Worm (Caenorhabditis elegans) whole organism, L4 larva: ENCODE measurements around the gene pod-1.

ENCODE experiments used
- F10B5.3 ChIP-seq: sonication (generic microtip); optimal IDR thresholded peaks from 2 replicates; lab custom pipeline; 2016; ENCODE audit warnings: mild to moderate bottlenecking, missing genetic modification characterization, missing compliant biosample characterization
- F26F4.8 ChIP-seq: fragments of 200-800 bp; sonication (Bioruptor generic); conservative IDR thresholded peaks from 2 replicates; pipeline ENCODE4 v1.3.6; 2022; ENCODE audit warnings: missing genetic modification characterization, missing compliant biosample characterization
- F37D6.2 ChIP-seq: sonication (generic microtip); optimal IDR thresholded peaks from 2 replicates; lab custom pipeline; 2016; ENCODE audit warnings: mild to moderate bottlenecking, missing genetic modification characterization, missing compliant biosample characterization
- Y105C5A.15 ChIP-seq: fragments of 200-800 bp; sonication (Bioruptor generic); IDR thresholded peaks from 2 replicates; pipeline ENCODE4 v1.3.6; 2022; ENCODE audit warnings: missing genetic modification characterization, missing compliant biosample characterization
- Y48G9A.11 ChIP-seq: fragments of 200-800 bp; sonication (Bioruptor generic); IDR thresholded peaks from 2 replicates; pipeline ENCODE4 v1.3.6; 2022; ENCODE audit warnings: missing genetic modification reagents, missing genetic modification characterization, missing compliant biosample characterization
- Y5F2A.4 ChIP-seq: fragments of 200-800 bp; sonication (Bioruptor generic); optimal IDR thresholded peaks from 2 replicates; lab custom pipeline; 2018; ENCODE audit warnings: mild to moderate bottlenecking, missing genetic modification characterization, missing compliant biosample characterization
- ZK546.5 ChIP-seq, 2 experiments: sonication (generic microtip); optimal IDR thresholded peaks; 2 replicates each; lab custom pipeline; 2017; ENCODE audit warnings: missing biosample characterization in 2 of 2, missing genetic modification characterization in 2 of 2
- aly-2 ChIP-seq: sonication (generic microtip); optimal IDR thresholded peaks from 2 replicates; lab custom pipeline; 2018; ENCODE audit warnings: missing biosample characterization, missing genetic modification characterization
- ama-1 ChIP-seq: fragments of 150-350 bp; optimal IDR thresholded peaks from 2 replicates; lab custom pipeline; 2014; ENCODE audit warnings: inconsistent platforms, mixed read lengths
- ceh-20 ChIP-seq: fragments of 200-800 bp; sonication (Bioruptor generic); IDR thresholded peaks from 2 replicates; pipeline ENCODE4 v1.3.6; 2022; ENCODE audit warnings: missing genetic modification reagents, missing genetic modification characterization, missing compliant biosample characterization
- ceh-28 ChIP-seq: fragments of 150-350 bp; optimal IDR thresholded peaks from 2 replicates; lab custom pipeline; 2014; ENCODE audit warnings: missing biosample characterization, missing genetic modification reagents, missing genetic modification characterization
- ces-1 ChIP-seq: fragments of 150-350 bp; sonication (generic microtip); optimal IDR thresholded peaks from 4 replicates; lab custom pipeline; 2014; ENCODE audit warnings: missing biosample characterization, missing genetic modification reagents, missing genetic modification characterization
- cey-2 ChIP-seq: sonication (generic microtip); optimal IDR thresholded peaks from 3 replicates; lab custom pipeline; 2017; ENCODE audit warnings: missing genetic modification characterization, mild to moderate bottlenecking, missing compliant biosample characterization, antibody characterized with exemption, borderline replicate concordance; ENCODE audit not compliant: insufficient read depth
- ctbp-1 ChIP-seq: fragments of 200-800 bp; sonication (Bioruptor generic); IDR thresholded peaks from 2 replicates; pipeline ENCODE4 v1.3.6; 2022; ENCODE audit warnings: missing genetic modification reagents, missing genetic modification characterization, missing compliant biosample characterization
- daf-12 ChIP-seq: fragments of 150-350 bp; optimal IDR thresholded peaks from 2 replicates; lab custom pipeline; 2014; ENCODE audit warnings: missing biosample characterization, missing genetic modification reagents, missing genetic modification characterization
- daf-19 ChIP-seq: fragments of 200-800 bp; sonication (Bioruptor generic); conservative IDR thresholded peaks from 2 replicates; pipeline ENCODE4 v1.3.6; 2022; ENCODE audit warnings: missing genetic modification characterization, missing compliant biosample characterization
- dmd-6 ChIP-seq: fragments of 200-800 bp; sonication (Bioruptor generic); IDR thresholded peaks from 2 replicates; pipeline ENCODE4 v1.3.6; 2022; ENCODE audit warnings: missing genetic modification reagents, missing genetic modification characterization, missing compliant biosample characterization
- dpl-1 ChIP-seq: fragments of 150-350 bp; optimal IDR thresholded peaks from 2 replicates; lab custom pipeline; 2014; ENCODE audit warnings: missing biosample characterization, missing genetic modification reagents, missing genetic modification characterization
- egl-27 ChIP-seq: sonication (generic microtip); optimal IDR thresholded peaks from 3 replicates; lab custom pipeline; 2017; ENCODE audit warnings: missing biosample characterization, missing genetic modification reagents, missing genetic modification characterization
- egl-43 ChIP-seq: fragments of 200-800 bp; sonication (Bioruptor generic); IDR thresholded peaks from 2 replicates; pipeline ENCODE4 v1.3.6; 2022; ENCODE audit warnings: missing genetic modification reagents, missing genetic modification characterization, missing compliant biosample characterization
- fkh-10 ChIP-seq: fragments of 150-350 bp; optimal IDR thresholded peaks from 2 replicates; lab custom pipeline; 2014; ENCODE audit warnings: missing biosample characterization, missing genetic modification reagents, missing genetic modification characterization
- gei-8 ChIP-seq: fragments of 200-800 bp; sonication (Bioruptor generic); optimal IDR thresholded peaks from 2 replicates; lab custom pipeline; 2018; ENCODE audit warnings: mild to moderate bottlenecking, missing genetic modification characterization, missing compliant biosample characterization
- hif-1 ChIP-seq, 2 experiments: sonication (generic microtip); optimal IDR thresholded peaks; 2 replicates each; lab custom pipeline; 2016 to 2017; ENCODE audit warnings: missing compliant biosample characterization in 2 of 2, missing genetic modification characterization in 2 of 2, missing genetic modification reagents in 2 of 2, missing genotype in 2 of 2, mild to moderate bottlenecking in 1 of 2
- hlh-30 ChIP-seq: sonication (generic microtip); optimal IDR thresholded peaks from 2 replicates; lab custom pipeline; 2017; ENCODE audit warnings: antibody characterized with exemption, mild to moderate bottlenecking, missing genetic modification characterization, missing compliant biosample characterization; ENCODE audit not compliant: insufficient read depth
- jun-1 ChIP-seq: fragments of 150-350 bp; optimal IDR thresholded peaks from 2 replicates; lab custom pipeline; 2014; ENCODE audit warnings: missing biosample characterization, missing genetic modification reagents, missing genetic modification characterization
- lin-13 ChIP-seq: fragments of 150-350 bp; optimal IDR thresholded peaks from 2 replicates; lab custom pipeline; 2014; ENCODE audit warnings: missing biosample characterization, missing genetic modification reagents, missing genetic modification characterization
- lin-29 ChIP-seq: fragments of 200-800 bp; sonication (Bioruptor generic); IDR thresholded peaks from 2 replicates; pipeline ENCODE4 v1.3.6; 2022; ENCODE audit warnings: missing genetic modification reagents, missing genetic modification characterization, missing compliant biosample characterization
- lin-38 ChIP-seq: fragments of 200-800 bp; sonication (Bioruptor generic); IDR thresholded peaks from 2 replicates; pipeline ENCODE4 v1.3.6; 2022; ENCODE audit warnings: missing genetic modification reagents, missing genetic modification characterization, missing compliant biosample characterization
- lin-39 ChIP-seq: fragments of 150-350 bp; optimal IDR thresholded peaks from 2 replicates; lab custom pipeline; 2014; ENCODE audit warnings: missing biosample characterization, missing genetic modification reagents, missing genetic modification characterization
- lsy-2 ChIP-seq, 2 experiments: fragments of 150-350 bp in 1 of 2; sonication (generic microtip) in 1 of 2; optimal IDR thresholded peaks; 2 replicates each; lab custom pipeline; 2014 to 2017; ENCODE audit warnings: missing biosample characterization in 2 of 2, missing genetic modification characterization in 2 of 2
- mep-1 ChIP-seq: fragments of 150-350 bp; sonication (generic microtip); optimal IDR thresholded peaks from 3 replicates; lab custom pipeline; 2014; ENCODE audit warnings: missing biosample characterization, missing genetic modification characterization
- nhr-102 ChIP-seq: sonication (generic microtip); optimal IDR thresholded peaks from 2 replicates; lab custom pipeline; 2016; ENCODE audit warnings: mild to moderate bottlenecking, missing genetic modification characterization, moderate library complexity, missing compliant biosample characterization
- nhr-28 ChIP-seq: fragments of 150-350 bp; optimal IDR thresholded peaks from 2 replicates; lab custom pipeline; 2014; ENCODE audit warnings: missing biosample characterization, missing genetic modification characterization
- nhr-48 ChIP-seq: sonication (generic microtip); optimal IDR thresholded peaks from 2 replicates; lab custom pipeline; 2016; ENCODE audit warnings: mild to moderate bottlenecking, missing genetic modification characterization, missing compliant biosample characterization
- nhr-6 ChIP-seq: fragments of 150-350 bp; optimal IDR thresholded peaks from 2 replicates; lab custom pipeline; 2014; ENCODE audit warnings: missing biosample characterization, missing genetic modification characterization
- pha-4 ChIP-seq, 2 experiments: fragments of 150-350 bp in 1 of 2; fragments of 200-800 bp in 1 of 2; sonication (Bioruptor generic) in 1 of 2; IDR thresholded peaks in 1 of 2; optimal IDR thresholded peaks in 1 of 2; 2 replicates each; pipeline versions ENCODE4 v1.3.6 to Lab custom; 2014 to 2022; ENCODE audit warnings: missing genetic modification characterization in 2 of 2, missing genetic modification reagents in 2 of 2, missing biosample characterization in 1 of 2, missing compliant biosample characterization in 1 of 2
- rbr-2 ChIP-seq: sonication (generic microtip); optimal IDR thresholded peaks from 2 replicates; lab custom pipeline; 2016; ENCODE audit warnings: missing genotype, missing genetic modification characterization, missing compliant biosample characterization
- set-16 ChIP-seq: fragments of 200-800 bp; sonication (Bioruptor generic); IDR thresholded peaks from 2 replicates; pipeline ENCODE4 v1.3.6; 2022; ENCODE audit warnings: missing genetic modification reagents, missing genetic modification characterization, missing compliant biosample characterization
- spr-1 ChIP-seq: sonication (generic microtip); optimal IDR thresholded peaks from 2 replicates; lab custom pipeline; 2016; ENCODE audit warnings: mild to moderate bottlenecking, missing genetic modification characterization, missing compliant biosample characterization
- unc-130 ChIP-seq: sonication (generic microtip); optimal IDR thresholded peaks from 2 replicates; lab custom pipeline; 2016; ENCODE audit warnings: missing genetic modification reagents, missing genetic modification characterization, missing compliant biosample characterization
- unc-62 ChIP-seq, 3 experiments: fragments of 150-350 bp in 1 of 3; sonication (generic microtip); optimal IDR thresholded peaks in 2 of 3; peaks in 1 of 3; 1 replicate in 1 of 3; 2 replicates in 2 of 3; lab custom pipeline; 2014 to 2017; ENCODE audit warnings: missing biosample characterization in 3 of 3, missing genetic modification characterization in 3 of 3, missing genetic modification reagents in 3 of 3, missing genotype in 1 of 3
- zfp-2 ChIP-seq: sonication (generic microtip); optimal IDR thresholded peaks from 2 replicates; lab custom pipeline; 2016; ENCODE audit warnings: mild to moderate bottlenecking, missing genetic modification characterization, missing compliant biosample characterization
- zip-11 ChIP-seq: fragments of 200-800 bp; sonication (Bioruptor generic); IDR thresholded peaks from 2 replicates; pipeline ENCODE4 v1.3.6; 2022; ENCODE audit warnings: missing genetic modification characterization, missing compliant biosample characterization
- ztf-11 ChIP-seq: fragments of 150-350 bp; optimal IDR thresholded peaks from 2 replicates; lab custom pipeline; 2014; ENCODE audit warnings: missing biosample characterization, missing genetic modification characterization
- ztf-7 ChIP-seq: fragments of 150-350 bp; optimal IDR thresholded peaks from 2 replicates; lab custom pipeline; 2014; ENCODE audit warnings: missing biosample characterization, missing genetic modification characterization

Gene pod-1

DNA sequence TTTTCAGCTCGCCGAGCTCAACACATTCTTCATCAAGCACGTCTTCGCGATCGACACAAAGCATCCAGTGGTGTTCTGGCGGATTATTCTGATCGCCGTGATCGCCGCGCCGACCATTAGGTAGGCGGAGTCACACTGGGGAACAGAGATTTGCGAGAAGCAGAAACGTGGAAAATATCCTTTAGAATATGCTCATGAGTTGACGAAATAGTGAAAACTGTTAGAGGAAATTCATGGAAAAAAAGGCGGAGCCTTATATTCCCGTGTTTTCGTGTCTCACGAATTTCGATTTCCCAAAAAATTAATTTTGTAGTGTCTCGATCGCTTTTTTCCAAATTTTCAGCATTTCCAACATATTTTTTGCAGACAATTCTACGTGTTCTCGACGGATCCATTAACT, 49.4 kb downstream of the pod-1 start:
- TF ChIP-seq egl-43 (no peak), lin-29 (GFP tag; lab: Robert Waterston, UW) (no peak), daf-12 (tag; lab: Kevin White, UChicago) (no peak), F26F4.8 (GFP tag; lab: Robert Waterston, UW) (no peak), unc-130 (no peak), spr-1 (tag; lab: Kevin White, UChicago) (no peak), ztf-11 (tag; lab: Kevin White, UChicago) (no peak), nhr-28 (tag; lab: Kevin White, UChicago) (no peak), unc-62 (GFP tag; optimal IDR thresholded peaks at IDR 0.05 in 1 of 2; lab: Kevin White, UChicago) (no peak), unc-62 (tag; optimal IDR thresholded peaks at IDR 0.05; lab: Kevin White, UChicago) (no peak), egl-27 (no peak), F10B5.3 (tag; lab: Kevin White, UChicago) (no peak), ama-1 (lab: Kevin White, UChicago) (no peak), zip-11 (no peak), pha-4 (GFP tag; IDR thresholded peaks at IDR 0.05; lab: Robert Waterston, UW) (no peak), pha-4 (tag; optimal IDR thresholded peaks at IDR 0.05; lab: Kevin White, UChicago) (no peak), ZK546.5 (tag; optimal IDR thresholded peaks at IDR 0.05; lab: Kevin White, UChicago) (no peak), ceh-20 (GFP tag; lab: Robert Waterston, UW) (no peak)

DNA sequence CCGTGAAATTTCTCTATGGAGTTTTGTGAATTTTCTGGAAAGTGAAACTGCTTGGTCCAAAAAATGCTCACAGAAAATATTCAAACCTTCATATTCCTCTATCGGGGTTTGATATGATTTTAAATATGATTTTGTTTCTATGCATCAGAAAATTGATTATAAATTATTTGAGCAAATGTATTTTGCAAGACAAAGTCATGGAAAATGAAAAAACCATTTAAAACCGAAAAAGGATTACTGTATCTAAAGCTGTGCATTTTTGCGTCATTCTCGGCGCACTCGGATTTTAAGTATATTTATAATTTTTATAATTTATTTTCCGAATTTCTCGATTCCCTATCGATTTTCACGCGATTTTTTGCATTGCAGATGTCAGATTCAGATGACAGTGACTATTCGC, 52.4 kb downstream of the pod-1 start, which contains the start of gene pssy-2:
TSS of gene pssy-2 (plus strand) at position 301 of the 400 bp plus-strand sequence.
- no peak for TF ChIP-seq ztf-7 (tag; lab: Kevin White, UChicago)
- no peak for TF ChIP-seq lin-39 (tag; lab: Kevin White, UChicago)
- no peak for TF ChIP-seq Y105C5A.15

DNA sequence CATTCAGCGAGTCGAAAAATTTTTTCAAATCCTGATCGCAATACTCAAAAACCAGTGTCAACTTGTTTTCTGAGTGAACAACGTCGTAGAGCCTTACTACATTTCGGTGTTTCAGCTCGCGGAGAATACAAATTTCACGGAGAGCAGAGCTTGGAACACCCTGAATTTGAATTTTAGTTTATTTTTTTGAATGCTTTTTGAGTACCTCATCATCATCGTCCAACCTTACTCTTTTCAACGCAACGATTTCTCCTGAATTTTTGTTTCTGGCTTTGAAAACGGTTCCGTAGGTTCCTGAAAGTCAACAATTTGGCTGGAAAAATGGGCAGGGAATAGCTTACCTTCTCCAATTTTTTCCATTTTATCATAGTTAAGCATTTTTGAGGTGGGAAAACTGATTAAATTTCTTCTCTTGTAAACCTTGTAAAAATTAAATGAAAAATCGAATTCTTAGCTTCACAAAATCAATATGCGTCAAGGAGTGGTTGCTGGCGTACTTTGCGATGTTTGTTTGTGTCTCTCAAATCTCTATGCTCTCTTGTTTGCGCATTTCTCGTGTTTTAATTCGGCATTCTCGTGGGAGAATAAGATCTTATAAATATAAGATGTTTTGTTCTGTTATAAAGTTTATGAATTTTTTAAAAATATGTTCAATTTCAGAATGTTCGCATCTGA, 57.9 kb downstream of the pod-1 start, which contains the start of gene cdk-5:
TSS of gene cdk-5 (minus strand) at position 425 of the 675 bp plus-strand sequence.
- peak; percentile 74 for TF ChIP-seq lin-38 (GFP tag; lab: Robert Waterston, UW)
- peak; percentile 63; the same call in 1 of the 2 replicates for TF ChIP-seq dmd-6
- no peak for TF ChIP-seq Y5F2A.4 (GFP tag; lab: Kevin White, UChicago)
- TF ChIP-seq hif-1 (tag; optimal IDR thresholded peaks at IDR 0.05; lab: Kevin White, UChicago) = peak in 1 of 2 experiments; percentile 52
- TF ChIP-seq Y48G9A.11 (GFP tag; lab: Robert Waterston, UW) = no peak
- TF ChIP-seq daf-19 (GFP tag; lab: Robert Waterston, UW) = no peak
- peak; percentile 51 for TF ChIP-seq ceh-28 (tag; lab: Kevin White, UChicago)
- TF ChIP-seq ceh-20 (GFP tag; lab: Robert Waterston, UW) = peak; percentile 49; the same call in 1 of the 2 replicates
- TF ChIP-seq nhr-48 = peak; percentile 59
- TF ChIP-seq lin-29 (GFP tag; lab: Robert Waterston, UW) = peak; percentile 50; the same call in 1 of the 2 replicates
- TF ChIP-seq zfp-2 (tag; lab: Kevin White, UChicago) = peak; percentile 86
- TF ChIP-seq cey-2 (tag; lab: Kevin White, UChicago) = no peak
- TF ChIP-seq aly-2 (tag; lab: Kevin White, UChicago) = no peak
- TF ChIP-seq ces-1 (GFP tag; lab: Kevin White, UChicago) = no peak
- TF ChIP-seq nhr-102 = peak; percentile 80
- peak; percentile 51 for TF ChIP-seq lin-13 (GFP tag; lab: Kevin White, UChicago)
- no peak for TF ChIP-seq gei-8 (GFP tag; lab: Kevin White, UChicago)
- TF ChIP-seq F10B5.3 (tag; lab: Kevin White, UChicago) = peak; percentile 63
- TF ChIP-seq nhr-6 (tag; lab: Kevin White, UChicago) = peak; percentile 87
- peak; percentile 83 for TF ChIP-seq rbr-2 (tag; lab: Kevin White, UChicago)
- TF ChIP-seq set-16 (GFP tag; lab: Robert Waterston, UW) = no peak
- TF ChIP-seq dpl-1 = peak; percentile 86
- peak; percentile 51 for TF ChIP-seq spr-1 (tag; lab: Kevin White, UChicago)
- peak; percentile 33 for TF ChIP-seq fkh-10 (GFP tag; lab: Kevin White, UChicago)
- peak; percentile 86 for TF ChIP-seq hlh-30 (tag; lab: Kevin White, UChicago)
- no peak for TF ChIP-seq Y105C5A.15
- TF ChIP-seq mep-1 (tag; lab: Kevin White, UChicago) = peak; percentile 88
- TF ChIP-seq ztf-7 (tag; lab: Kevin White, UChicago) = peak; percentile 90
- peak; percentile 48 to 97 for TF ChIP-seq lsy-2 (tag; optimal IDR thresholded peaks at IDR 0.05; lab: Kevin White, UChicago)
- TF ChIP-seq ctbp-1 (GFP tag; lab: Robert Waterston, UW) = 0 out of 2 replicates have a peak, but pooled peaks have one; percentile 37
- TF ChIP-seq F37D6.2 (tag; lab: Kevin White, UChicago) = peak; percentile 53
- TF ChIP-seq jun-1 = peak; percentile 39
